Fruit fly (Drosophila melanogaster): ENCODE data around the gene CG42590.

The CG42590 gene

DNA sequence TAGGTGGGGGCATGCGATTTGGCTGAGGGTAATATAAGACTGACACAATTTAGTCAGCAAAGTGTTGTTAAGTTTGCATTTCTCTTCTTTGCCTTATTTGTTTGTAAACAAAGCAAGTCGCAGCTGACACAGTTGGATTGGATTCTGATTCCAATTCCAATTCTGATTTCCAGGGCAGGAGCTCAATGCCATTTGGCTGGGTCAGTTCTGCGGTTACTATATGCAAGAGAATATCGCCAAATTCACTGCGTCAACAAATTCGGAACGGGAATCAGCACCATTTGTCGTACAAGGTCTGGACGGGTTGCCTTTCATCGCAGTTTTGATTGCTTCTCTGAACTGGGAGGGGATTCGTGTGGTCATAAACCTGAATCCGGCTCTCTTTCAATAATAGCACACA, 1.6 kb downstream of the CG42590 start:
- TF ChIP-seq pan (optimal IDR thresholded peaks at IDR 0.05) (no peak), EcR (GFP tag; optimal IDR thresholded peaks at IDR 0.05) (no peak), Dll (optimal IDR thresholded peaks at IDR 0.05) (no peak), CG8478 (optimal IDR thresholded peaks at IDR 0.05) (no peak), usp (GFP tag; optimal IDR thresholded peaks at IDR 0.05) (no peak), psq (optimal IDR thresholded peaks at IDR 0.05) (no peak)

DNA sequence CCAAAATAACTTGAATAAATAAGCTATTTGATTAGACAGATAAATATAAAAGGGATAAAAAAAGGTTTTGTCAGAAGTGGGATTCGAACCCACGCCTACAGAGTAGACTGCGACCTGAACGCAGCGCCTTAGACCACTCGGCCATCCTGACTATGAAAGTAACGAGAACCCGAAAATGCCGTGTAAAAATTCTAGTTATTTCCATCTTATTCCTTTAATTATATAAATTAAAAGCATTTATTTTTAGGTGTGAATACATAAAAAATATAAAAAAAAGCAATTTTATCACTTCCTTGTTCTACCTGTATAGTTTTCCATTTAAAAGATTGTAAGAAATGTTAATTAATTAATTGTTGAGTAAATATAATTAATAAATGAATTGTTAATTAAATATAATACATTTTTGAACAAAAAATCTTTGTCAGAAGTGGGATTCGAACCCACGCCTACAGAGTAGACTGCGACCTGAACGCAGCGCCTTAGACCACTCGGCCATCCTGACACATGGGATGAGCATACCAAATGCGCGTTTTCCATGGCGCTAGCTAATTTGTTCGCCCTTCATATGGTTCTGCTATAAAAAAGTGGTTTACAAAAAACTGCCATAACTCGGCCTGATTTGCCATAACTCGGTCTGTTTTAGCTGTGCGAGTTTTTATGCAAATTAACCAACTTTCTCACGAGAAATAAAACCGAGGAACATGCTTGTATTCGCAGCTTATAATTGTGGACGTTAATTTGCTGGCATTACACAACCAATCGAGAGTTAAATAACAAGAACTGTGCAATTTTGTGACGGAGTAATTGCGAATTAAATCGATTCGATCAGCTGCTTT, 3.3 kb downstream of the CG42590 start:
- TF ChIP-seq Dll (optimal IDR thresholded peaks at IDR 0.05), result no peak
- no peak for TF ChIP-seq usp (GFP tag; optimal IDR thresholded peaks at IDR 0.05)
- no peak for TF ChIP-seq CG8478 (optimal IDR thresholded peaks at IDR 0.05)
- TF ChIP-seq pan (optimal IDR thresholded peaks at IDR 0.05), result no peak
- no peak for TF ChIP-seq EcR (GFP tag; optimal IDR thresholded peaks at IDR 0.05)
- TF ChIP-seq psq (optimal IDR thresholded peaks at IDR 0.05), result no peak

DNA sequence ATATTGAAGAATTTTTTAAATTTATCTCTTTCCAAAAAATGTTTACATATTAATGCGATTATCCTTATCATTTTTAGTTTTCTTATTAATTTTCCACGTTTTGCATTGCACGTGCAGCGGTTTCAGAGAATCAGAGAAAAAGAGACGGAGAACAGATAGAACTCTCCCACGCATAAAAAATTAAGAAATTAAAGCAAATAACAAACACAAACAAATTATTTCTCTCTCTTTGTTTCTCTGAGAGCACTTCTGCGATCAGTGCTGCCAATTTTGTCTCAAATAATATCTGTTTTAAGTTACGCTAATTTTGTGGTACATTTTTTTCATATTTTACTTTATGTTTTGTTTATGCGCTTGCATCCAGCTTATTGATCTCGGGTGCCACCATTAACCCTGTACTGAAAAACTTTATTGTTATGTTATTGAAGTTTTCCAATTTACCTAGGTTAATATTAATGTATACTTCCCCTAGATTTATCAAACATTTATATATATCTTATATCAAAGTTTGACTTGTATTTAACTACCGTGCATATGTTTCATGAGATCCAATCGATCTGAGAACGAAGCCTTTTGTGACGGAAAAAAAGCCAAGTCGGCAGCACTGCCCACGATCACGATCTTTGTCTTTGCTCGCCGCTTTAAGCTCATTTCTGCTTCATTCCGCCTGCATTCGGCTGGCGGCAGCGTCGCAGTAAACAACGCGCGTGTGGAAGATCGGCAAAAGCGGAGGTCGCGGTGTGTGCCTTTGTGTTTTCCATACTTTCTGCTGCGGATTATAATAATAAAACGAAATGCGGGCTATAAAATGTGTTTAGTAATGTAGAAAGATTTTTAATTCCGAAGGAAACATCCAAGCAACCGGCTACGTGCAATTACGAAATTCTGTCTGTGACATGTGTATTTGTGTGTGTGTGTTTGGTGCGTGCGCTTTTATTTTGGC, 5.6 kb downstream of the CG42590 start, which contains the start of gene Sarm:
TSS of gene Sarm (plus strand) at position 661 of the 943 bp plus-strand sequence.
- TF ChIP-seq usp (GFP tag; optimal IDR thresholded peaks at IDR 0.05) (no peak), psq (optimal IDR thresholded peaks at IDR 0.05) (no peak), CG8478 (optimal IDR thresholded peaks at IDR 0.05) (no peak)

DNA sequence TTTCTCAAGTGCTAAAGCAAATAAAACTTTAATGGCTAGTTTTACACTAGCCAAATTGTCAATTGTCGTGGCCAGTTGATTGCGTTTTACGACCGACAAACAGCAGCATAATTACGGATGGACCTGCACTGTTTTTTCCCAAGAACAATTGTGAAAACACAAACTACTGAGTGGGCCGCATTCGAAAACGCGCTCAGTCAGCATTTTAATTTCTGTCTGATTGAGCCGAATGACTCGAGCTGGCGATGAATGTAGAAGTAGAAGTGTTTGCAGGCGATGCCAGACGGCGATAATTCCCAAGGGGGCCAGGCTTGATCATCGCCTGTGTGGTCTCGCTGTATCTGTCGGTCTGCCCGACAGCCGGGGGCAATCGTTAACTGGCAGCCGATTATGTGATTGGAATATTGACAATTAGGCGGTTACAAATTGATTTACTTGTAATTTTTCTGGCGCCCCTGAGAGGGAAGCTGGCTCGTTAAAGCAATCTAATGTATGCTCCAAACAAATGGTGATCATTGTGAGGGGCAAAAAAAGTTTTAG, 9.4 kb downstream of the CG42590 start:
- TF ChIP-seq CG8478 (optimal IDR thresholded peaks at IDR 0.05), result no peak
- TF ChIP-seq EcR (GFP tag; optimal IDR thresholded peaks at IDR 0.05), result no peak
- no peak for TF ChIP-seq pan (optimal IDR thresholded peaks at IDR 0.05)
- no peak for TF ChIP-seq psq (optimal IDR thresholded peaks at IDR 0.05)
- TF ChIP-seq usp (GFP tag; optimal IDR thresholded peaks at IDR 0.05), result no peak

DNA sequence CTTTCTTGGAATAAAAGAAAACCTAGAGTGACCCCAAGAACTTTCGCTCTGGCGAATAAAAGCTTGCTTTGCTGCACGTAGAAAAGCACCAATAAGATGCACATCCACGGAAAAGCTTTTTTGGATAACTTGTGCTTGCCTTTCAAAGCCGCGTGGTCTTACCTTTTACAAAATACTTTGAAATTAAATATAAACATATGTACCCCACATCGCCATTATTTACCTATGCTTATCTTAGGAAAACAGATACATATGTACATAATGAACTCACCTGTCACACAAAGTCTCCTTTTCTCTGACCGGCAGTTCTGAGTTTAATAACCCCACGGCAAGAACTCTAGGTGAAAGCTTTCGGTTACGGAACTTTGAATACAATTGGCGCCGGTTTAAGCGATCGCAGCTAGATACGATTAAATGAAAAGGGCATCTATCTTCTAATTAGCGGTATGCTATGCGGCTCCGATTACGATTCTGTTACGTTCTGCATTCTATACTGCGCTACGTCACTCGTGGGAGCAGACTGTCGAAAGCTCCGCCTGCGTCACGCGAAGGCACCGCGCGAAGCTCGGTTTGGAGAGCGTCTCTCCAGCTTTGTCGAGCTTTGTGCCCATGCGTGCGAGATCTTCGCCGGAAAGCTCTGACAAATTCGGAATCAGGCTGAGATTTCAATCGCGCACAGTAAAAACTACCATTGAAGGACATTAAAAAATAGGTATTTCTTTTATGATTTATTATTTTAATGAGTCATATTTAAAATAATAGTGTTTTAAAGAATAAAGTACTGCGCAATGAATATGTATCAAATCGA, 10.7 kb downstream of the CG42590 start, which contains the start of gene bip1:
TSS of gene bip1 (minus strand) at position 524 of the 808 bp plus-strand sequence.
- TF ChIP-seq psq (optimal IDR thresholded peaks at IDR 0.05), result no peak
- peak; percentile 24 to 42 for TF ChIP-seq EcR (GFP tag; optimal IDR thresholded peaks at IDR 0.05)
- no peak for TF ChIP-seq Dll (optimal IDR thresholded peaks at IDR 0.05)
- TF ChIP-seq usp (GFP tag; optimal IDR thresholded peaks at IDR 0.05), result no peak

DNA sequence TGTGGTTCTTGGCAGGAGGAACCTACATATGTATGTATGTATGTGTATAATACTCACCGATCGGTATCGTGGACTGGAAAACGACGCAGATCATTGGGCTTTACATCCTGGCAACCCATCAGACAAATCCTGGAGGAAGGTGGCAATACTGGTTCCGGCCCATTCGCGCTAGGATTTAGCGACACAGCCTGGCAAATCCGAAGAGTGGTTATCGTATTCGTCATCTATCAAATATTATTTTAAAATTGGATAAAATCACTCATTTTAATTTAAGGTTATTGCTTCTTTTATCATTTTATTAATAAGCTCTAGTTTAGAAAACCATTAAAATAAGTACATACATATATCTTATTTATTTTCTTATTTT, 11.3 kb downstream of the CG42590 start:
- TF ChIP-seq psq (optimal IDR thresholded peaks at IDR 0.05) (no peak), Dll (optimal IDR thresholded peaks at IDR 0.05) (no peak), usp (GFP tag; optimal IDR thresholded peaks at IDR 0.05) (no peak), pan (optimal IDR thresholded peaks at IDR 0.05) (no peak), CG8478 (optimal IDR thresholded peaks at IDR 0.05) (no peak), EcR (GFP tag; optimal IDR thresholded peaks at IDR 0.05) (no peak)

DNA sequence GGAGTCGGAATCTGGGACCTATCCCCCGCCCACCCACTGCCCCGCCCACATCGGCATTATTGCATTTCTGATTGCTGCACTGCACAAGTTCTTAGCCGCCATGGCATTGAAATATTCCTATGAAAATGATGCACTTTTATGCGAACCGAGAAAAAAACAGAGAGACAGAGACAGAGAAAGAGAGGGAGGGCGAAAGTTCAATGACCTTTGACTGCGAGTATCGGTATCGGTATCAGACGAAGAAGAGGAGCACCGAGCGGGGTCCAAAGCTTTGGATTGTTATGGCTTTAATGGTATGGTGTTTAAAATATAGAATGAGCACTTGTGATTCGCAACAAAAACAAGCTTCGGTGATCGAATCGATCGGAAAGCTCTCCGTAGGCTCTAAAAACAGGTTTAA, 11.6 kb downstream of the CG42590 start:
- TF ChIP-seq EcR (GFP tag; optimal IDR thresholded peaks at IDR 0.05), result peak; percentile 86 to 96
- no peak for TF ChIP-seq pan (optimal IDR thresholded peaks at IDR 0.05)

DNA sequence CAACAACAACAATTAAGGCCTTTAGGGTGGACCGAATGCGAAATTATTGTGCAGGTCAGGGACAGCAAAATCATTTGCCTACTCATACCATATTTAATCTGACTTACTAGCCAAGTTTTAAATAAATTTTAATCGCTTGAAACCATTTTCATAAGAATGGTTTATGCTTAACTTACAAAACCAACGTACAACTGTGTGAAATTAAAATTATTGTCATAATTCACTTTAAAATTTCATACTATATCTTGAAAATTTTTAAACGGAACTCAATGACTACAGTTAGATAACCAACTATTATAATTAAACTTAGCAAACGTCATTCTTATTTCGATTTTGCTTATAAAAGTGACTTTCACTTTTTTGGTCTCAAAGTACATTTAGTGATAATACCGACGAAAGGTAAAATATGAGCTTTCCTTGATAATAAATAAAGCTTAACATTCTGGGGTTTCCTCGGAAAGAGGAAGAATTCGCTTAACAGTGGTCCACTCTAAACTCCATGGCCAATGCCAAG, 12.3 kb downstream of the CG42590 start:
- TF ChIP-seq psq (optimal IDR thresholded peaks at IDR 0.05) (no peak), pan (optimal IDR thresholded peaks at IDR 0.05) (no peak), Dll (optimal IDR thresholded peaks at IDR 0.05) (no peak), CG8478 (optimal IDR thresholded peaks at IDR 0.05) (no peak), usp (GFP tag; optimal IDR thresholded peaks at IDR 0.05) (no peak), EcR (GFP tag; optimal IDR thresholded peaks at IDR 0.05) (no peak)

DNA sequence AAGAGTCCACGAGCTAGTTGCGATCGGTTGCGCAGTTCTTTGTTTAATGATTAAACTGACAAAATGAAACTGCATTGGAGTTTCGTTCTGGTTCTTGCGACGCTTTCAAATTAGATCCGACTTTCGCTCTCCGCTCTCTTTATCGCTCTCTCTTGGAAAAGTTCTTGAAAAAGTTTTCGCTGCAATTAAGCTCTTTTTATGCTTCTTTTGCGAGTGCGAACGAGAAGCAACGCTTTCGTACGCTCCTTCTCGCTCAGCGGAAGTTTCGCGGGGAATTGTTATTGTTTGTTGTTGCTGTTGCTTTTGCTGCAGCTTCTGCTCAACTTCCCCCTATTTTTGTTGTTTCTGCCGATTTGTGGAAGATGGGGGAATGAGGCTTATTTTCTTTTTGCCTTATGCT, 12.7 kb downstream of the CG42590 start:
- peak in 1 of 2 experiments; percentile 45 for TF ChIP-seq EcR (GFP tag; optimal IDR thresholded peaks at IDR 0.05)
- no peak for TF ChIP-seq psq (optimal IDR thresholded peaks at IDR 0.05)

DNA sequence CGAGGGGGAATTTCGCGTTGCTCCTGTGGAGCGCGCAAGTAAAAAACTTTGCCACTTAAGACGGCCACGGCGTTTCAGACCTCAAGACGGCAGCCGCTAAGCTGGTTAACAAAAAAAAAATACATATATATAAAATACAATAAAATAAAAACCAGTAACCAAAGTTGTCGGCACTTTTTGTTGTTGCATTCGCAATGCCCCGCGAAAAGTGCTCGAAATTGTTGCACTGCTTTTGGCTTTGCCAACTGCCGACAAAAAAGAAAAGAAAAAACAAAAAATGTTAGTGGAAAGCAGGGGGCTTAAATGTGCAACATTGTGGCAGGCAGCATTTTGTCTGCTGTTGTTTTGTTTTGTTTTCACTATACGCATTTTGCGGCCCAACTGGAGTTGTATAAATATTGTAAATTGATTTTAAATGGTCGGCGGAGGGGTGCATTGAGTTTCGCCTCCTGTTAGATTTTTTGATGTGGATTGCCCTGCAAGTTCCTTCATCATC, 24.2 kb downstream of the CG42590 start:
- TF ChIP-seq EcR (GFP tag; optimal IDR thresholded peaks at IDR 0.05), result no peak
- no peak for TF ChIP-seq Dll (optimal IDR thresholded peaks at IDR 0.05)
- no peak for TF ChIP-seq psq (optimal IDR thresholded peaks at IDR 0.05)
- no peak for TF ChIP-seq usp (GFP tag; optimal IDR thresholded peaks at IDR 0.05)
- no peak for TF ChIP-seq pan (optimal IDR thresholded peaks at IDR 0.05)
- TF ChIP-seq CG8478 (optimal IDR thresholded peaks at IDR 0.05), result no peak

DNA sequence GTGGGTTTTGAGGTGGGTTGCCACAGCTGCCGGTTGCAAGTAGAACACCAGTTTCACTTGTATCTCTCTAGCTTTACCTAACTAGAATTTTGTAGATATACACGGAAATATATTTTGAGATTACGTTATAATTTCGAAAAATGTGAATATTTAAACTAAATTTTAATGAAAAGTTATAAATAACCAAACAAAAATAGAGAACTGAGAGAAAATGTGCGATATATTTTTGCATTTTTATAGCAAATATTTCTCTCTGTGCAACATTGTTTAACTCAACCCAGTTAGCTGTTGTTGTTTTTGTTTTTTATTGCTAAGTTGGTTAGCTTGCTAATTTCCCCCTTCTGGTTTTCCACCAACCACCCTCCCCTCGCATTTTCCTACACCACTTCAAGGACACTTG, 25.4 kb downstream of the CG42590 start:
- TF ChIP-seq usp (GFP tag; optimal IDR thresholded peaks at IDR 0.05), result no peak
- no peak for TF ChIP-seq Dll (optimal IDR thresholded peaks at IDR 0.05)
- TF ChIP-seq CG8478 (optimal IDR thresholded peaks at IDR 0.05), result no peak
- TF ChIP-seq psq (optimal IDR thresholded peaks at IDR 0.05), result no peak
- no peak for TF ChIP-seq EcR (GFP tag; optimal IDR thresholded peaks at IDR 0.05)
- no peak for TF ChIP-seq pan (optimal IDR thresholded peaks at IDR 0.05)
